Worm (Caenorhabditis elegans): ENCODE data around the gene tomm-20.

Gene tomm-20

DNA sequence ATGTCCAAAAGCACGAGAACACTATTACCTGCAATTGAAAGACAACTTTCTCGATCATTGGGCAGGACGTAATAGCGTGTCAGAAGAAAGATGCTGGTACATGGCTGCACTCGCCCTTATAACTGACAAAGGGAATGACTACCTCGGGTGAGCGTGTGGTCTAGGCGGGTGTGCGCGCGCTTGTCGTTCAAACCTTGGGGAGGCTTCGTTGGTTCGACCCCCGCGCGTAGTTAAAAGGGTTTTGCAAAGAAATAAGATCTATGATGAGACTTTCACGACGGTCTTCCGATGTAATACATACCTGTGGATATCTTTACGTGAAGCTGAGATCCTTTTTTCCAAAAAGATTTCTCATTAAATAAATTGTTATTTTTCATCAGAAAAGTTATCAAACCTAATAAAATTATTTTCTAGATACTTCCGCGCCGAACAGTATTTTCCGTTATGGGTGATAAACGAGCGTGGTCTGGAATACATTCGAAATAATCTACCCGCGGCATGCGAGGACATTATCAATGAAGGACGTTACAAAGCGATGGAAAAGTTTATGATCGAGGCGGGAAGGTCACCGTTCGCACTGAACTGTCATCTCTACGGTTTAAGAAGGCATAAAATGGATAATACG is 39.7 kb downstream of the tomm-20 start:
- TF ChIP-seq pqm-1 (tag; optimal IDR thresholded peaks at IDR 0.05) (peak; percentile 19), nhr-67 (tag; optimal IDR thresholded peaks at IDR 0.05) (peak; percentile 6), elt-3 (tag; optimal IDR thresholded peaks at IDR 0.05) (peak in 2 of 3 experiments; percentile 28 to 77), jun-1 (tag; optimal IDR thresholded peaks at IDR 0.05) (peak; percentile 66), nhr-28 (tag; optimal IDR thresholded peaks at IDR 0.05) (peak; percentile 56), lsy-12 (tag; optimal IDR thresholded peaks at IDR 0.05) (peak; percentile 94), egl-27 (tag; optimal IDR thresholded peaks at IDR 0.05) (peak; percentile 1), tbx-2 (tag; optimal IDR thresholded peaks at IDR 0.05) (peak; percentile 95), hmg-11 (tag; optimal IDR thresholded peaks at IDR 0.05) (peak; percentile 100), nhr-25 (tag; optimal IDR thresholded peaks at IDR 0.05) (peak; percentile 70), ztf-11 (tag; optimal IDR thresholded peaks at IDR 0.05) (peak; percentile 42), nhr-23 (tag; optimal IDR thresholded peaks at IDR 0.05) (peak; percentile 70), nhr-43 (tag; optimal IDR thresholded peaks at IDR 0.05; ENCODE audit: poor library complexity, severe bottlenecking) (peak; percentile 97), unc-39 (tag; optimal IDR thresholded peaks at IDR 0.05) (no peak), daf-12 (tag; optimal IDR thresholded peaks at IDR 0.05) (no peak), nfya-1 (tag; optimal IDR thresholded peaks at IDR 0.05; ENCODE audit: insufficient read depth) (peak; percentile 70), unc-62 (GFP tag; optimal IDR thresholded peaks at IDR 0.05) (peak; percentile 13), ceh-9 (tag; optimal IDR thresholded peaks at IDR 0.05) (no peak), nhr-237 (tag; optimal IDR thresholded peaks at IDR 0.05) (no peak), R02D3.7 (tag; optimal IDR thresholded peaks at IDR 0.05) (peak; percentile 69), ama-1 (optimal IDR thresholded peaks at IDR 0.05) (peak; percentile 88), pha-4 (tag; optimal IDR thresholded peaks at IDR 0.05) (peak; percentile 75), ZK546.5 (tag; optimal IDR thresholded peaks at IDR 0.05) (peak; percentile 7), aly-2 (tag; optimal IDR thresholded peaks at IDR 0.05) (peak; percentile 82), nhr-12 (tag; optimal IDR thresholded peaks at IDR 0.05) (peak; percentile 4), zag-1 (tag; optimal IDR thresholded peaks at IDR 0.05) (peak; percentile 67), sea-2 (GFP tag; optimal IDR thresholded peaks at IDR 0.05) (peak; percentile 5), ztf-4 (tag; optimal IDR thresholded peaks at IDR 0.05) (peak; percentile 71), snpc-4 (tag; optimal IDR thresholded peaks at IDR 0.05) (no peak), skn-1 (tag; optimal IDR thresholded peaks at IDR 0.05) (peak; percentile 80), ceh-28 (tag; optimal IDR thresholded peaks at IDR 0.05) (peak; percentile 46), fos-1 (tag; optimal IDR thresholded peaks at IDR 0.05) (no peak), eor-1 (tag; optimal IDR thresholded peaks at IDR 0.05) (no peak), elt-1 (tag; optimal IDR thresholded peaks at IDR 0.05) (peak; percentile 16), elt-2 (tag; optimal IDR thresholded peaks at IDR 0.05) (peak; percentile 63), nhr-77 (tag; optimal IDR thresholded peaks at IDR 0.05) (peak; percentile 75), ceh-82 (tag; optimal IDR thresholded peaks at IDR 0.05) (peak; percentile 94), lin-15B (tag; optimal IDR thresholded peaks at IDR 0.05) (peak; percentile 35), fkh-2 (tag; optimal IDR thresholded peaks at IDR 0.05) (no peak), fkh-10 (GFP tag; optimal IDR thresholded peaks at IDR 0.05) (peak; percentile 45), nhr-11 (tag; optimal IDR thresholded peaks at IDR 0.05) (peak; percentile 26), lin-39 (tag; optimal IDR thresholded peaks at IDR 0.05) (peak; percentile 89), ceh-16 (tag; optimal IDR thresholded peaks at IDR 0.05) (peak; percentile 37), mdl-1 (tag; optimal IDR thresholded peaks at IDR 0.05) (no peak), mml-1 (tag; optimal IDR thresholded peaks at IDR 0.05) (peak; percentile 5), nhr-76 (tag; optimal IDR thresholded peaks at IDR 0.05) (peak; percentile 79), egl-5 (tag; optimal IDR thresholded peaks at IDR 0.05) (peak; percentile 58)

Measured in whole organism, L3 larva.